Worm (Caenorhabditis elegans) whole organism, L4 larva: ENCODE data around the gene srw-7.

Source experiments
- F49E8.2 ChIP-seq: sonication (generic microtip); optimal IDR thresholded peaks from 2 replicates; lab custom pipeline; 2016; ENCODE audit warnings: missing compliant biosample characterization, mild to moderate bottlenecking, missing genetic modification characterization, borderline replicate concordance
- Y5F2A.4 ChIP-seq: fragments of 200-800 bp; sonication (Bioruptor generic); optimal IDR thresholded peaks from 2 replicates; lab custom pipeline; 2018; ENCODE audit warnings: mild to moderate bottlenecking, missing genetic modification characterization, missing compliant biosample characterization
- Y75B8A.6 ChIP-seq: fragments of 200-800 bp; sonication (Bioruptor generic); IDR thresholded peaks from 2 replicates; pipeline ENCODE4 v1.3.6; 2022; ENCODE audit warnings: missing genetic modification reagents, missing genetic modification characterization, missing compliant biosample characterization
- gei-8 ChIP-seq: fragments of 200-800 bp; sonication (Bioruptor generic); optimal IDR thresholded peaks from 2 replicates; lab custom pipeline; 2018; ENCODE audit warnings: mild to moderate bottlenecking, missing genetic modification characterization, missing compliant biosample characterization
- lin-13 ChIP-seq: fragments of 150-350 bp; optimal IDR thresholded peaks from 2 replicates; lab custom pipeline; 2014; ENCODE audit warnings: missing biosample characterization, missing genetic modification reagents, missing genetic modification characterization
- lsy-2 ChIP-seq, 2 experiments: fragments of 150-350 bp in 1 of 2; sonication (generic microtip) in 1 of 2; optimal IDR thresholded peaks; 2 replicates each; lab custom pipeline; 2014 to 2017; ENCODE audit warnings: missing biosample characterization in 2 of 2, missing genetic modification characterization in 2 of 2
- madf-5 ChIP-seq, 2 experiments: fragments of 200-800 bp; sonication (Bioruptor generic); IDR thresholded peaks; 2 replicates each; pipeline ENCODE4 v1.3.6; 2022; ENCODE audit warnings: missing compliant biosample characterization in 2 of 2, missing genetic modification characterization in 2 of 2
- mxl-2 ChIP-seq: fragments of 200-800 bp; sonication (Bioruptor generic); conservative IDR thresholded peaks from 2 replicates; pipeline ENCODE4 v1.3.6; 2022; ENCODE audit warnings: missing genetic modification reagents, missing genetic modification characterization, missing compliant biosample characterization
- nhr-102 ChIP-seq: sonication (generic microtip); optimal IDR thresholded peaks from 2 replicates; lab custom pipeline; 2016; ENCODE audit warnings: mild to moderate bottlenecking, missing genetic modification characterization, moderate library complexity, missing compliant biosample characterization
- nhr-77 ChIP-seq: fragments of 150-350 bp; optimal IDR thresholded peaks from 2 replicates; lab custom pipeline; 2014; ENCODE audit warnings: missing biosample characterization, missing genetic modification characterization
- skn-1 ChIP-seq: fragments of 150-350 bp; optimal IDR thresholded peaks from 2 replicates; lab custom pipeline; 2014; ENCODE audit warnings: missing biosample characterization, missing genetic modification characterization
- unc-39 ChIP-seq: sonication (generic microtip); optimal IDR thresholded peaks from 2 replicates; lab custom pipeline; 2017; ENCODE audit warnings: missing biosample characterization, missing genetic modification characterization
- ztf-11 ChIP-seq: fragments of 150-350 bp; optimal IDR thresholded peaks from 2 replicates; lab custom pipeline; 2014; ENCODE audit warnings: missing biosample characterization, missing genetic modification characterization

DNA sequence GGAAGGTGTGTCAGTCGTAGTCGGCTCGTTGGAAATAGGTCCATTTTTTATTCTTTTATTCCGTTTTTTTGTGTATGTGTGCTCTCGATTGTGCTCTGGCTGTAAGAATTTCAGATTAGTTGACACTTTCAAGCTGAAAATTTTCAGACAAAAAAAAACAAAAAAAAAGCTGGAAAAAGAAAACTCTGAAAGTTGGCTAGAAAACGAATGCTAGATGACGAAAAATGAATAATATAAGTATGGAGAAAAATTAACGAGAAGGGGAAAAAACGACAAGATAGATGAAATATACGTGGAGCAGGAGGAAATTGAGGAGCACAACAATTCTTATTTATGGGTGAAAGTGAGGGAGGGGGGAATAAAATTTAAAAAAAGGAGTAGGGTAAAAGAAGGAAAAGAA, 25.6 kb downstream of the srw-7 start, which contains the start of gene H10D18.5:
- TF ChIP-seq madf-5 (GFP tag; IDR thresholded peaks at IDR 0.05; lab: Robert Waterston, UW): no peak
- no peak for TF ChIP-seq lsy-2 (tag; optimal IDR thresholded peaks at IDR 0.05; lab: Kevin White, UChicago)
- no peak for TF ChIP-seq Y5F2A.4 (GFP tag; lab: Kevin White, UChicago)
- TF ChIP-seq skn-1 (tag; lab: Kevin White, UChicago): no peak
- TF ChIP-seq gei-8 (GFP tag; lab: Kevin White, UChicago): no peak
- no peak for TF ChIP-seq lin-13 (GFP tag; lab: Kevin White, UChicago)
- TF ChIP-seq ztf-11: no peak
- no peak for TF ChIP-seq Y75B8A.6
- no peak for TF ChIP-seq unc-39 (tag; lab: Kevin White, UChicago)
- no peak for TF ChIP-seq F49E8.2 (tag; lab: Kevin White, UChicago)
- no peak for TF ChIP-seq nhr-77 (tag; lab: Kevin White, UChicago)
- TF ChIP-seq mxl-2: no peak
- no peak for TF ChIP-seq nhr-102 (tag; lab: Kevin White, UChicago)
